Worm (Caenorhabditis elegans) whole organism, young adult: Measurements from ENCODE around the gene pax-3.

Experiments
- B0019.2 ChIP-seq: fragments of 200-800 bp; sonication (Bioruptor generic); conservative IDR thresholded peaks from 2 replicates; pipeline ENCODE4 v1.3.6; 2022; ENCODE audit warnings: missing genetic modification reagents, missing genetic modification characterization, missing compliant biosample characterization
- B0261.1 ChIP-seq: sonication (generic microtip); optimal IDR thresholded peaks from 2 replicates; lab custom pipeline; 2016; ENCODE audit warnings: mild to moderate bottlenecking, missing genetic modification characterization, moderate library complexity, missing compliant biosample characterization
- D2030.7 ChIP-seq: fragments of 200-800 bp; sonication (Bioruptor generic); IDR thresholded peaks from 2 replicates; pipeline ENCODE4 v1.3.6; 2022; ENCODE audit warnings: missing genetic modification reagents, missing genetic modification characterization, missing compliant biosample characterization
- F23B12.7 ChIP-seq: sonication (generic microtip); optimal IDR thresholded peaks from 2 replicates; lab custom pipeline; 2017; ENCODE audit warnings: missing genetic modification characterization, mild to moderate bottlenecking, missing compliant biosample characterization, antibody characterized with exemption, moderate library complexity; ENCODE audit not compliant: insufficient read depth
- F33H1.4 ChIP-seq: fragments of 200-800 bp; sonication (Bioruptor generic); IDR thresholded peaks from 2 replicates; pipeline ENCODE4 v1.3.6; 2022; ENCODE audit warnings: missing genetic modification reagents, missing genetic modification characterization, missing compliant biosample characterization
- F39B2.1 ChIP-seq: fragments of 200-800 bp; sonication (Bioruptor generic); IDR thresholded peaks from 2 replicates; pipeline ENCODE4 v1.3.6; 2022; ENCODE audit warnings: missing genetic modification reagents, missing genetic modification characterization, missing compliant biosample characterization
- F52B5.7 ChIP-seq: sonication (generic microtip); optimal IDR thresholded peaks from 2 replicates; lab custom pipeline; 2016; ENCODE audit warnings: mild to moderate bottlenecking, missing genetic modification characterization, missing compliant biosample characterization
- F57C9.4 ChIP-seq: sonication (generic microtip); optimal IDR thresholded peaks from 2 replicates; lab custom pipeline; 2017; ENCODE audit warnings: mild to moderate bottlenecking, missing genetic modification characterization, missing compliant biosample characterization
- K12H6.12 ChIP-seq: fragments of 200-800 bp; sonication (Bioruptor generic); optimal IDR thresholded peaks from 2 replicates; lab custom pipeline; 2018; ENCODE audit warnings: mild to moderate bottlenecking, missing genetic modification characterization, missing compliant biosample characterization
- T07F8.4 ChIP-seq: sonication (generic microtip); optimal IDR thresholded peaks from 2 replicates; lab custom pipeline; 2016; ENCODE audit warnings: mild to moderate bottlenecking, missing genetic modification characterization, moderate library complexity, missing compliant biosample characterization
- T26A5.8 ChIP-seq: sonication (generic microtip); optimal IDR thresholded peaks from 2 replicates; lab custom pipeline; 2016; ENCODE audit warnings: missing genetic modification characterization, missing compliant biosample characterization
- Y53G8AR.9 ChIP-seq: fragments of 200-800 bp; sonication (Bioruptor generic); conservative IDR thresholded peaks from 2 replicates; pipeline ENCODE4 v1.3.6; 2022; ENCODE audit warnings: missing genetic modification reagents, missing genetic modification characterization, missing compliant biosample characterization
- Y56A3A.18 ChIP-seq: fragments of 200-800 bp; sonication (Bioruptor generic); IDR thresholded peaks from 2 replicates; pipeline ENCODE4 v1.3.6; 2022; ENCODE audit warnings: missing genetic modification reagents, missing genetic modification characterization, missing compliant biosample characterization
- Y79H2A.3 ChIP-seq: fragments of 200-800 bp; sonication (Bioruptor generic); conservative IDR thresholded peaks from 2 replicates; pipeline ENCODE4 v1.3.6; 2022; ENCODE audit warnings: missing genetic modification reagents, missing genetic modification characterization, missing compliant biosample characterization
- aptf-2 ChIP-seq: fragments of 200-800 bp; sonication (Bioruptor generic); conservative IDR thresholded peaks from 2 replicates; pipeline ENCODE4 v1.3.6; 2022; ENCODE audit warnings: missing genetic modification reagents, missing genetic modification characterization, missing compliant biosample characterization
- attf-3 ChIP-seq: fragments of 200-800 bp; sonication (Bioruptor generic); conservative IDR thresholded peaks from 2 replicates; pipeline ENCODE4 v1.3.6; 2022; ENCODE audit warnings: missing genetic modification reagents, missing genetic modification characterization, missing compliant biosample characterization
- bed-2 ChIP-seq: fragments of 200-800 bp; sonication (Bioruptor generic); IDR thresholded peaks from 2 replicates; pipeline ENCODE4 v1.3.6; 2022; ENCODE audit warnings: missing genetic modification reagents, missing genetic modification characterization, missing compliant biosample characterization
- cebp-1 ChIP-seq, 2 experiments: fragments of 200-800 bp in 1 of 2; sonication (Bioruptor generic) in 1 of 2; sonication (generic microtip) in 1 of 2; IDR thresholded peaks in 1 of 2; optimal IDR thresholded peaks in 1 of 2; 2 replicates each; pipeline versions ENCODE4 v1.3.6 to Lab custom; 2017 to 2022; ENCODE audit warnings: missing compliant biosample characterization in 2 of 2, missing genetic modification characterization in 2 of 2, mild to moderate bottlenecking in 1 of 2, missing genetic modification reagents in 1 of 2, moderate library complexity in 1 of 2
- ceh-100 ChIP-seq: fragments of 200-800 bp; sonication (Bioruptor generic); IDR thresholded peaks from 2 replicates; pipeline ENCODE4 v1.3.6; 2022; ENCODE audit warnings: missing genetic modification reagents, missing genetic modification characterization, missing compliant biosample characterization
- ceh-91 ChIP-seq: fragments of 200-800 bp; sonication (Bioruptor generic); IDR thresholded peaks from 2 replicates; pipeline ENCODE4 v1.3.6; 2022; ENCODE audit warnings: missing genetic modification reagents, missing genetic modification characterization, missing compliant biosample characterization
- chd-7 ChIP-seq: sonication (generic microtip); optimal IDR thresholded peaks from 2 replicates; lab custom pipeline; 2016; ENCODE audit warnings: mild to moderate bottlenecking, missing genetic modification characterization, moderate library complexity, missing compliant biosample characterization
- dpl-1 ChIP-seq: fragments of 150-350 bp; optimal IDR thresholded peaks from 2 replicates; lab custom pipeline; 2014; ENCODE audit warnings: missing biosample characterization, missing genetic modification reagents, missing genetic modification characterization
- efl-1 ChIP-seq: fragments of 150-350 bp; optimal IDR thresholded peaks from 2 replicates; lab custom pipeline; 2014; ENCODE audit warnings: missing biosample characterization, missing genetic modification reagents, missing genetic modification characterization
- hmg-1.2 ChIP-seq: fragments of 200-800 bp; sonication (Bioruptor generic); IDR thresholded peaks from 2 replicates; pipeline ENCODE4 v1.3.6; 2022; ENCODE audit warnings: missing genetic modification reagents, missing genetic modification characterization, missing compliant biosample characterization
- let-526 ChIP-seq: fragments of 200-800 bp; sonication (Bioruptor generic); IDR thresholded peaks from 2 replicates; pipeline ENCODE4 v1.3.6; 2022; ENCODE audit warnings: missing genetic modification reagents, missing genetic modification characterization, missing compliant biosample characterization
- lin-35 ChIP-seq, 3 experiments: fragments of 150-350 bp in 2 of 3; sonication (generic microtip) in 1 of 3; optimal IDR thresholded peaks; 2 replicates each; lab custom pipeline; 2014 to 2018; ENCODE audit warnings: missing biosample characterization in 3 of 3, missing genetic modification characterization in 3 of 3, missing genetic modification reagents in 3 of 3
- pha-4 ChIP-seq: fragments of 150-350 bp; sonication (generic microtip); optimal IDR thresholded peaks from 2 replicates; lab custom pipeline; 2014; ENCODE audit warnings: missing biosample characterization, missing genetic modification reagents, missing genetic modification characterization
- repo-1 ChIP-seq: sonication (generic microtip); optimal IDR thresholded peaks from 2 replicates; lab custom pipeline; 2017; ENCODE audit warnings: mild to moderate bottlenecking, missing genetic modification characterization, missing compliant biosample characterization
- sdz-38 ChIP-seq: sonication (generic microtip); optimal IDR thresholded peaks from 2 replicates; lab custom pipeline; 2016; ENCODE audit warnings: missing genotype, missing genetic modification characterization, missing compliant biosample characterization
- snpc-1.1 ChIP-seq: sonication (generic microtip); optimal IDR thresholded peaks from 2 replicates; lab custom pipeline; 2017; ENCODE audit warnings: missing genetic modification characterization, mild to moderate bottlenecking, missing compliant biosample characterization, antibody characterized with exemption, moderate library complexity, missing genotype, missing genetic modification reagents; ENCODE audit not compliant: insufficient read depth
- snpc-1.3 ChIP-seq: sonication (generic microtip); optimal IDR thresholded peaks from 2 replicates; lab custom pipeline; 2017; ENCODE audit warnings: missing genetic modification characterization, mild to moderate bottlenecking, missing compliant biosample characterization, antibody characterized with exemption, moderate library complexity, missing genotype, missing genetic modification reagents; ENCODE audit not compliant: insufficient read depth
- snpc-4 ChIP-seq, 5 experiments: fragments of 150-350 bp in 1 of 5; sonication (generic microtip) in 4 of 5; optimal IDR thresholded peaks; 2 replicates each; lab custom pipeline; 2014 to 2018; ENCODE audit warnings: missing genetic modification characterization in 5 of 5, missing biosample characterization in 3 of 5, antibody characterized with exemption in 2 of 5, mild to moderate bottlenecking in 2 of 5, missing compliant biosample characterization in 2 of 5, missing genotype in 2 of 5, moderate library complexity in 2 of 5, missing genetic modification reagents in 1 of 5
- zfh-2 ChIP-seq: fragments of 200-800 bp; sonication (Bioruptor generic); conservative IDR thresholded peaks from 2 replicates; pipeline ENCODE4 v1.3.6; 2022; ENCODE audit warnings: missing genetic modification reagents, missing genetic modification characterization, missing compliant biosample characterization
- ztf-28 ChIP-seq: fragments of 200-800 bp; sonication (Bioruptor generic); IDR thresholded peaks from 2 replicates; pipeline ENCODE4 v1.3.6; 2022; ENCODE audit warnings: missing genetic modification reagents, missing genetic modification characterization, missing compliant biosample characterization
- ztf-3 ChIP-seq: fragments of 200-800 bp; sonication (Bioruptor generic); optimal IDR thresholded peaks from 2 replicates; lab custom pipeline; 2018; ENCODE audit warnings: mild to moderate bottlenecking, missing genetic modification characterization, missing compliant biosample characterization

Gene pax-3

DNA sequence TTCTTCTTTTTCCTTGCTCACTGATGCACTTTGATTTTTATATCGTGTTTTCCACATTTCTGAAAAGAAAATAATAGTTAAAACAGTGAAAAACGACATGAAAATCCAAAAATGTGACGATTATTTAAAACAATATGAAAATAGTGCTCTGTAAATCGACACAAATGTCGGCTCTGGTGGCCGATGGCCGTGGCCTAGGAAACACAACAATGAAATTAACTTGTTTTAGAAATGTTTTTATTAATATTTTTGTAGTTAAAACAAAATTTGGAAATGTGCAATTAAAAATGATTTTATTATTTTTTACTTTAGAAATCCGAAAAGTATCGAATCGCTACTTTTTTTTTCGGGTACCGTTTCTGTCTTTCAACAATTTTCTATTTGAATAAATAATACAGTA lies 54.4 kb downstream of the pax-3 start, which contains the start of gene arv-1 (continued):
- no peak for TF ChIP-seq pha-4 (tag; lab: Kevin White, UChicago)
- TF ChIP-seq snpc-4 (GFP tag; optimal IDR thresholded peaks at IDR 0.05; lab: Kevin White, UChicago): no peak
- peak in 1 of 4 experiments; percentile 6 for TF ChIP-seq snpc-4 (tag; optimal IDR thresholded peaks at IDR 0.05; lab: Kevin White, UChicago)
- no peak for TF ChIP-seq T07F8.4
- no peak for TF ChIP-seq F57C9.4 (tag; lab: Kevin White, UChicago)
- no peak for TF ChIP-seq ceh-91 (GFP tag; lab: Robert Waterston, UW)
- TF ChIP-seq let-526 (GFP tag; lab: Robert Waterston, UW): no peak
- TF ChIP-seq F23B12.7 (tag; lab: Kevin White, UChicago): peak; percentile 9
- TF ChIP-seq aptf-2 (GFP tag; lab: Robert Waterston, UW): no peak
- TF ChIP-seq B0261.1: no peak
- TF ChIP-seq ceh-100: peak; percentile 11; the same call in 1 of the 2 replicates
- TF ChIP-seq Y79H2A.3 (GFP tag; lab: Robert Waterston, UW): no peak
- no peak for TF ChIP-seq Y56A3A.18 (GFP tag; lab: Robert Waterston, UW)
- no peak for TF ChIP-seq attf-3 (GFP tag; lab: Robert Waterston, UW)
- TF ChIP-seq lin-35 (GFP tag; optimal IDR thresholded peaks at IDR 0.05; lab: Kevin White, UChicago): no peak
- TF ChIP-seq T26A5.8: no peak
- TF ChIP-seq snpc-1.1 (tag; lab: Kevin White, UChicago): no peak
- TF ChIP-seq F33H1.4 (GFP tag; lab: Robert Waterston, UW): no peak
- TF ChIP-seq snpc-1.3 (tag; lab: Kevin White, UChicago): no peak
- no peak for TF ChIP-seq bed-2 (GFP tag; lab: Robert Waterston, UW)
- TF ChIP-seq cebp-1 (GFP tag; IDR thresholded peaks at IDR 0.05; lab: Robert Waterston, UW): no peak
- no peak for TF ChIP-seq cebp-1 (tag; optimal IDR thresholded peaks at IDR 0.05; lab: Kevin White, UChicago)
- no peak for TF ChIP-seq K12H6.12 (tag; lab: Kevin White, UChicago)
- TF ChIP-seq ztf-3: no peak
- TF ChIP-seq F39B2.1: no peak
- TF ChIP-seq dpl-1 (GFP tag; lab: Kevin White, UChicago): no peak
- TF ChIP-seq chd-7 (tag; lab: Kevin White, UChicago): no peak
- no peak for TF ChIP-seq efl-1 (GFP tag; lab: Kevin White, UChicago)

DNA sequence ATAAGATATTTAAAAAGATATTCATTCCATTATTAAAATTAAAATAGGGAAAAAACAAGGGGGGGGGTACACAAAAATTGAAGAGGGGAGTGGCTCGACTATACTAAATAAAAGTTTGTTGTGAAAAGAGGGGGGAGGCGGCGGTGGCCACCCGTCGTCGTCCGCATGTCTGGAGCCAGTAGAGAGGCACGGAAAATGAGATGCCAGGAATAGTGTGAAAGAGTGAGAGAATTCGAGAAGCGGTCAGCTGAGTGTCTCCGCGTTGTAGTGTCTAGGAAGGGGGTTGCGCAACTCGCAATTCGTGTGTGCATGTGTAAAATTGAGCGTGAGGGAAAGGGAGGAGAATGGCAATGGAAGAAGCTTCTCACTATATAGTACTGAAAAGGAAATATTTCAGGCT lies 55.9 kb downstream of the pax-3 start:
- TF ChIP-seq hmg-1.2 (GFP tag; lab: Robert Waterston, UW) (no peak), zfh-2 (GFP tag; lab: Robert Waterston, UW) (peak; percentile 55; the same call in 1 of the 2 replicates), repo-1 (no peak), D2030.7 (GFP tag; lab: Robert Waterston, UW) (no peak), ztf-28 (GFP tag; lab: Robert Waterston, UW) (no peak), cebp-1 (GFP tag; IDR thresholded peaks at IDR 0.05; lab: Robert Waterston, UW) (no peak), cebp-1 (tag; optimal IDR thresholded peaks at IDR 0.05; lab: Kevin White, UChicago) (peak; percentile 24), sdz-38 (tag; lab: Kevin White, UChicago) (no peak), F52B5.7 (tag; lab: Kevin White, UChicago) (no peak), B0019.2 (GFP tag; lab: Robert Waterston, UW) (no peak), Y53G8AR.9 (no peak)
- TF ChIP-seq, all 124 proteins: peak for 2
